Worm (Caenorhabditis elegans): Measurements from ENCODE around the gene sds-22.

- TF ChIP-seq egl-27 (tag; optimal IDR thresholded peaks at IDR 0.05): no peak
- no peak for TF ChIP-seq pha-4 (tag; optimal IDR thresholded peaks at IDR 0.05)
- no peak for TF ChIP-seq skn-1 (tag; optimal IDR thresholded peaks at IDR 0.05)
- no peak for TF ChIP-seq nhr-76 (tag; optimal IDR thresholded peaks at IDR 0.05)
- TF ChIP-seq unc-39 (tag; optimal IDR thresholded peaks at IDR 0.05): no peak
- TF ChIP-seq unc-62 (GFP tag; optimal IDR thresholded peaks at IDR 0.05): no peak
- no peak for TF ChIP-seq nhr-28 (tag; optimal IDR thresholded peaks at IDR 0.05)
These were observed 16.1 kb upstream of the sds-22 start, which contains the start of gene klp-3 for ce11 chrII:7842053-7842452.

Measured in whole organism, L3 larva.